Worm (Caenorhabditis elegans) whole organism, L1 larva: ENCODE measurements around the gene F14D2.11.

Experiments used
- C16A3.4 ChIP-seq: fragments of 150-350 bp; optimal IDR thresholded peaks from 2 replicates; lab custom pipeline; 2014; ENCODE audit warnings: missing biosample characterization, missing genetic modification characterization
- aha-1 ChIP-seq: fragments of 150-350 bp; optimal IDR thresholded peaks from 2 replicates; lab custom pipeline; 2014; ENCODE audit warnings: missing biosample characterization, missing genetic modification characterization
- alr-1 ChIP-seq: fragments of 200-800 bp; sonication (Bioruptor generic); optimal IDR thresholded peaks from 2 replicates; lab custom pipeline; 2018; ENCODE audit warnings: borderline replicate concordance, mild to moderate bottlenecking, missing genetic modification characterization, missing compliant biosample characterization
- ama-1 ChIP-seq: fragments of 150-350 bp; optimal IDR thresholded peaks from 2 replicates; lab custom pipeline; 2014
- blmp-1 ChIP-seq: fragments of 150-350 bp; optimal IDR thresholded peaks from 2 replicates; lab custom pipeline; 2014; ENCODE audit warnings: missing biosample characterization, missing genetic modification characterization
- ceh-8 ChIP-seq: fragments of 200-800 bp; sonication (Bioruptor generic); optimal IDR thresholded peaks from 2 replicates; lab custom pipeline; 2018; ENCODE audit warnings: mild to moderate bottlenecking, missing genetic modification characterization, moderate library complexity, missing compliant biosample characterization
- ceh-88 ChIP-seq: fragments of 200-800 bp; sonication (Bioruptor generic); IDR thresholded peaks from 2 replicates; pipeline ENCODE4 v1.3.6; 2022; ENCODE audit warnings: missing genetic modification characterization, missing compliant biosample characterization
- ceh-90 ChIP-seq: sonication (generic microtip); optimal IDR thresholded peaks from 2 replicates; lab custom pipeline; 2016; ENCODE audit warnings: missing genetic modification characterization, missing compliant biosample characterization
- egl-13 ChIP-seq: sonication (generic microtip); optimal IDR thresholded peaks from 2 replicates; lab custom pipeline; 2016; ENCODE audit warnings: missing genotype, missing genetic modification reagents, missing genetic modification characterization, missing compliant biosample characterization
- egl-27 ChIP-seq, 2 experiments: fragments of 150-350 bp in 1 of 2; sonication (generic microtip); optimal IDR thresholded peaks; 3 replicates each; lab custom pipeline; 2017 to 2018; ENCODE audit warnings: missing biosample characterization in 2 of 2, missing genetic modification characterization in 2 of 2, missing genetic modification reagents in 2 of 2
- elt-2 ChIP-seq: sonication (generic microtip); optimal IDR thresholded peaks from 2 replicates; lab custom pipeline; 2016; ENCODE audit warnings: missing genetic modification characterization, mild to moderate bottlenecking, inconsistent platforms, missing compliant biosample characterization, missing genetic modification reagents
- ets-5 ChIP-seq: fragments of 200-800 bp; sonication (Bioruptor generic); IDR thresholded peaks from 2 replicates; pipeline ENCODE4 v1.3.6; 2022; ENCODE audit warnings: missing genetic modification characterization, missing compliant biosample characterization
- fkh-4 ChIP-seq: sonication (generic microtip); optimal IDR thresholded peaks from 2 replicates; lab custom pipeline; 2016; ENCODE audit warnings: missing compliant biosample characterization, missing genetic modification characterization, borderline replicate concordance
- hpl-2 ChIP-seq: fragments of 150-350 bp; optimal IDR thresholded peaks from 2 replicates; lab custom pipeline; 2014; ENCODE audit warnings: missing biosample characterization, missing genetic modification reagents, missing genetic modification characterization
- isw-1 ChIP-seq: fragments of 200-800 bp; sonication (Bioruptor generic); IDR thresholded peaks from 2 replicates; pipeline ENCODE4 v1.3.6; 2022; ENCODE audit warnings: missing genetic modification characterization, missing compliant biosample characterization
- lin-13 ChIP-seq: fragments of 150-350 bp; optimal IDR thresholded peaks from 2 replicates; lab custom pipeline; 2014; ENCODE audit warnings: missing biosample characterization, missing genetic modification reagents, missing genetic modification characterization
- lin-35 ChIP-seq, 2 experiments: fragments of 150-350 bp; optimal IDR thresholded peaks; 2 replicates each; lab custom pipeline; 2014; ENCODE audit warnings: missing biosample characterization in 2 of 2, missing genetic modification characterization in 2 of 2, missing genetic modification reagents in 2 of 2
- lin-39 ChIP-seq: fragments of 150-350 bp; optimal IDR thresholded peaks from 2 replicates; lab custom pipeline; 2014; ENCODE audit warnings: missing biosample characterization, missing genetic modification reagents, missing genetic modification characterization
- lir-3 ChIP-seq: sonication (generic microtip); optimal IDR thresholded peaks from 2 replicates; lab custom pipeline; 2016; ENCODE audit warnings: mild to moderate bottlenecking, missing genetic modification characterization, moderate library complexity, missing compliant biosample characterization; ENCODE audit not compliant: poor library complexity
- mdl-1 ChIP-seq, 2 experiments: fragments of 150-350 bp; optimal IDR thresholded peaks; 2 replicates each; lab custom pipeline; 2014 to 2017; ENCODE audit warnings: missing biosample characterization in 2 of 2, missing genetic modification characterization in 2 of 2, inconsistent platforms in 1 of 2
- mep-1 ChIP-seq: fragments of 150-350 bp; optimal IDR thresholded peaks from 2 replicates; lab custom pipeline; 2014; ENCODE audit warnings: missing biosample characterization, missing genetic modification characterization
- nhr-12 ChIP-seq: sonication (generic microtip); optimal IDR thresholded peaks from 2 replicates; lab custom pipeline; 2017; ENCODE audit warnings: missing biosample characterization, missing genetic modification characterization
- nhr-19 ChIP-seq: fragments of 200-800 bp; sonication (Bioruptor generic); conservative IDR thresholded peaks from 2 replicates; pipeline ENCODE4 v1.3.6; 2022; ENCODE audit warnings: missing genetic modification characterization, missing compliant biosample characterization
- nhr-237 ChIP-seq: fragments of 150-350 bp; optimal IDR thresholded peaks from 2 replicates; lab custom pipeline; 2014; ENCODE audit warnings: missing biosample characterization, missing genetic modification characterization
- nhr-28 ChIP-seq: fragments of 150-350 bp; optimal IDR thresholded peaks from 2 replicates; lab custom pipeline; 2014; ENCODE audit warnings: missing biosample characterization, missing genetic modification characterization
- nhr-71 ChIP-seq: sonication (generic microtip); optimal IDR thresholded peaks from 2 replicates; lab custom pipeline; 2016; ENCODE audit warnings: mild to moderate bottlenecking, missing genetic modification characterization, moderate library complexity, missing compliant biosample characterization
- nhr-76 ChIP-seq: sonication (generic microtip); optimal IDR thresholded peaks from 2 replicates; lab custom pipeline; 2017; ENCODE audit warnings: missing biosample characterization, missing genetic modification characterization
- nhr-84 ChIP-seq: sonication (generic microtip); optimal IDR thresholded peaks from 2 replicates; lab custom pipeline; 2017; ENCODE audit warnings: missing biosample characterization, missing genetic modification characterization
- nhr-85 ChIP-seq: sonication (generic microtip); peaks from one replicate; lab custom pipeline; 2016; ENCODE audit warnings: missing genetic modification characterization, inconsistent platforms, missing compliant biosample characterization
- nhr-90 ChIP-seq: sonication (generic microtip); optimal IDR thresholded peaks from 2 replicates; lab custom pipeline; 2016; ENCODE audit warnings: mild to moderate bottlenecking, missing genetic modification characterization, missing compliant biosample characterization; ENCODE audit not compliant: poor library complexity
- rnt-1 ChIP-seq: sonication (generic microtip); optimal IDR thresholded peaks from 2 replicates; lab custom pipeline; 2016; ENCODE audit warnings: mild to moderate bottlenecking, missing genetic modification characterization, moderate library complexity, missing compliant biosample characterization
- skn-1 ChIP-seq: fragments of 150-350 bp; optimal IDR thresholded peaks from 2 replicates; lab custom pipeline; 2014; ENCODE audit warnings: missing biosample characterization, missing genetic modification characterization
- snpc-4 ChIP-seq: fragments of 150-350 bp; optimal IDR thresholded peaks from 2 replicates; lab custom pipeline; 2014; ENCODE audit warnings: missing biosample characterization, missing genetic modification characterization
- sox-4 ChIP-seq: sonication (generic microtip); optimal IDR thresholded peaks from 2 replicates; lab custom pipeline; 2016; ENCODE audit warnings: missing genetic modification characterization, missing compliant biosample characterization
- tbx-2 ChIP-seq: sonication (generic microtip); optimal IDR thresholded peaks from 2 replicates; lab custom pipeline; 2016; ENCODE audit warnings: missing genetic modification characterization, missing compliant biosample characterization
- tlp-1 ChIP-seq: fragments of 150-350 bp; optimal IDR thresholded peaks from 2 replicates; lab custom pipeline; 2014; ENCODE audit warnings: missing biosample characterization, missing genetic modification characterization
- unc-62 ChIP-seq: fragments of 150-350 bp; optimal IDR thresholded peaks from 2 replicates; lab custom pipeline; 2014; ENCODE audit warnings: missing biosample characterization, missing genetic modification reagents, missing genetic modification characterization
- unc-86 ChIP-seq: sonication (generic microtip); optimal IDR thresholded peaks from 2 replicates; lab custom pipeline; 2016; ENCODE audit warnings: missing genetic modification characterization, missing compliant biosample characterization
- unc-98 ChIP-seq: fragments of 200-800 bp; sonication (Bioruptor generic); IDR thresholded peaks from 2 replicates; pipeline ENCODE4 v1.3.6; 2022; ENCODE audit warnings: missing genetic modification characterization, missing compliant biosample characterization
- vab-15 ChIP-seq: sonication (generic microtip); optimal IDR thresholded peaks from 2 replicates; lab custom pipeline; 2017; ENCODE audit warnings: missing genotype, mild to moderate bottlenecking, missing genetic modification characterization, missing compliant biosample characterization
- xbp-1 ChIP-seq: sonication (generic microtip); optimal IDR thresholded peaks from 2 replicates; lab custom pipeline; 2016; ENCODE audit warnings: missing genetic modification characterization, missing compliant biosample characterization
- zip-4 ChIP-seq: fragments of 200-800 bp; sonication (Bioruptor generic); optimal IDR thresholded peaks from 2 replicates; lab custom pipeline; 2018; ENCODE audit warnings: mild to moderate bottlenecking, missing genetic modification characterization, moderate library complexity, missing compliant biosample characterization
- ztf-4 ChIP-seq: fragments of 150-350 bp; optimal IDR thresholded peaks from 2 replicates; lab custom pipeline; 2014; ENCODE audit warnings: missing biosample characterization, missing genetic modification characterization

The F14D2.11 gene

ce11 chrII:3368097-3368496 lies 26.2 kb upstream of the F14D2.11 start, which contains the start of gene Y49F6C.7:
TSS of gene Y49F6C.7 (minus strand) at chrII:3368197.
- TF ChIP-seq nhr-237 (tag; lab: Kevin White, UChicago) (no peak), nhr-28 (no peak), xbp-1 (no peak), nhr-76 (tag; lab: Kevin White, UChicago) (no peak), unc-86 (tag; lab: Kevin White, UChicago) (no peak), lin-39 (tag; lab: Kevin White, UChicago) (no peak), aha-1 (no peak), tlp-1 (tag; lab: Kevin White, UChicago) (no peak), lin-35 (GFP tag; optimal IDR thresholded peaks at IDR 0.05; lab: Kevin White, UChicago) (no peak), lir-3 (tag; lab: Kevin White, UChicago) (no peak), sox-4 (no peak), snpc-4 (tag; lab: Kevin White, UChicago) (no peak), tbx-2 (no peak), blmp-1 (tag; lab: Kevin White, UChicago) (no peak), unc-98 (no peak), unc-62 (GFP tag; lab: Kevin White, UChicago) (no peak), mdl-1 (tag; optimal IDR thresholded peaks at IDR 0.05; lab: Kevin White, UChicago) (no peak)

ce11 chrII:3367100-3367499 lies 25.2 kb upstream of the F14D2.11 start, which contains the start of gene Y49F6C.6:
TSS of gene Y49F6C.6 (minus strand) at chrII:3367200.
- TF ChIP-seq nhr-90 (tag; lab: Kevin White, UChicago), result no peak
- no peak for TF ChIP-seq isw-1
- no peak for TF ChIP-seq ceh-8 (GFP tag; lab: Kevin White, UChicago)
- no peak for TF ChIP-seq tlp-1 (tag; lab: Kevin White, UChicago)
- no peak for TF ChIP-seq zip-4
- no peak for TF ChIP-seq snpc-4 (tag; lab: Kevin White, UChicago)
- TF ChIP-seq alr-1 (tag; lab: Kevin White, UChicago), result no peak
- TF ChIP-seq fkh-4 (tag; lab: Kevin White, UChicago), result no peak
- no peak for TF ChIP-seq vab-15 (tag; lab: Kevin White, UChicago)
- no peak for TF ChIP-seq C16A3.4 (tag; lab: Kevin White, UChicago)
- TF ChIP-seq ets-5 (GFP tag; lab: Robert Waterston, UW), result no peak
- TF ChIP-seq ztf-4 (tag; lab: Kevin White, UChicago), result no peak
- TF ChIP-seq rnt-1 (tag; lab: Kevin White, UChicago), result no peak
- no peak for TF ChIP-seq ceh-88 (GFP tag; lab: Robert Waterston, UW)
- TF ChIP-seq xbp-1, result no peak
- no peak for TF ChIP-seq nhr-84 (tag; lab: Kevin White, UChicago)

- no peak for TF ChIP-seq ama-1
- TF ChIP-seq nhr-85 (tag; lab: Kevin White, UChicago), result no peak
- no peak for TF ChIP-seq hpl-2 (GFP tag; lab: Kevin White, UChicago)
- no peak for TF ChIP-seq isw-1
- TF ChIP-seq C16A3.4 (tag; lab: Kevin White, UChicago), result no peak
- TF ChIP-seq nhr-76 (tag; lab: Kevin White, UChicago), result no peak
- no peak for TF ChIP-seq egl-27 (tag; optimal IDR thresholded peaks at IDR 0.05; lab: Kevin White, UChicago)
- no peak for TF ChIP-seq elt-2 (tag; lab: Kevin White, UChicago)
- no peak for TF ChIP-seq skn-1 (tag; lab: Kevin White, UChicago)
- no peak for TF ChIP-seq lin-13 (GFP tag; lab: Kevin White, UChicago)
- no peak for TF ChIP-seq nhr-19
- TF ChIP-seq ceh-90 (tag; lab: Kevin White, UChicago), result no peak
- no peak for TF ChIP-seq ceh-8 (GFP tag; lab: Kevin White, UChicago)
- no peak for TF ChIP-seq egl-13 (tag; lab: Kevin White, UChicago)
- TF ChIP-seq nhr-71 (tag; lab: Kevin White, UChicago), result no peak
- TF ChIP-seq nhr-84 (tag; lab: Kevin White, UChicago), result no peak
- no peak for TF ChIP-seq nhr-12 (tag; lab: Kevin White, UChicago)
- no peak for TF ChIP-seq vab-15 (tag; lab: Kevin White, UChicago)
- TF ChIP-seq mep-1 (tag; lab: Kevin White, UChicago), result no peak
Measured at ce11 chrII:3358834-3359233, 16.9 kb upstream of the F14D2.11 start, which contains the start of the genes lido-14 and bath-27. TSS of gene lido-14 (plus strand) at chrII:3359134. TSS of gene bath-27 (plus strand) at chrII:3359139.
